Worm (Caenorhabditis elegans) whole organism, L4/young adult: ENCODE data around the gene acl-9.

Source experiments
- W03F9.2 ChIP-seq: fragments of 150-350 bp; optimal IDR thresholded peaks from 2 replicates; lab custom pipeline; 2014; ENCODE audit warnings: missing biosample characterization, missing genetic modification characterization
- dao-5 ChIP-seq: sonication (generic microtip); optimal IDR thresholded peaks from 2 replicates; lab custom pipeline; 2016; ENCODE audit warnings: missing genotype, missing genetic modification characterization, moderate library complexity, missing compliant biosample characterization
- him-1 ChIP-seq: sonication (generic microtip); optimal IDR thresholded peaks from 2 replicates; lab custom pipeline; 2016; ENCODE audit warnings: missing genotype, missing genetic modification reagents, missing genetic modification characterization, missing compliant biosample characterization

- no peak for TF ChIP-seq him-1 (tag; lab: Kevin White, UChicago)
- TF ChIP-seq W03F9.2 (tag; lab: Kevin White, UChicago): no peak
- no peak for TF ChIP-seq dao-5 (tag; lab: Kevin White, UChicago)
Observed at ce11 chrV:6485109-6485508, 32.1 kb downstream of the acl-9 start.
